Worm (Caenorhabditis elegans): ENCODE data around the gene aass-1.

DNA sequence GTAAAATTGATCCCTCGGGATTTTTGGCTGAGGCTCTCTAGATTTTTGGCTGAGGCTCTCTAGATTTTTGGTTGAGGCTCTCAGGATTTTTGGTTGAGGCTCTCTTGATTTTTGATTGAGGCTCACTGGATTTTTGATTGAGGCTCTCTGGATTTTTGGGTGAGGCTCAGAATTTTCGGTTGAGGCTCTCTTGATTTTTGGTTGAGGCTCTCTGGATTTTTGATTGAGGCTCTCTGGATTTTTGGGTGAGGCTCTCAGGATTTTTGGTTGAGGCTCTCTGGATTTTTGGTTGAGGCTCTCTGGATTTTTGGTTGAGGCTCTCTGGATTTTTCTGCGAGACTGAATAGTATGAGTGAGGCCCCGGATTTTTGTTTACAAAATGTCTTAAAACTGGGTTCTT, 8.8 kb upstream of the aass-1 start:
- TF ChIP-seq jun-1 (tag; optimal IDR thresholded peaks at IDR 0.05) (no peak), skn-1 (tag; optimal IDR thresholded peaks at IDR 0.05) (no peak), snpc-4 (tag; optimal IDR thresholded peaks at IDR 0.05) (no peak), nhr-10 (tag; optimal IDR thresholded peaks at IDR 0.05) (no peak), R02D3.7 (tag; optimal IDR thresholded peaks at IDR 0.05) (no peak), lsy-2 (tag; optimal IDR thresholded peaks at IDR 0.05) (no peak), F26F4.8 (GFP tag; conservative IDR thresholded peaks at IDR 0.05) (no peak), cey-2 (tag; optimal IDR thresholded peaks at IDR 0.05; ENCODE audit: borderline replicate concordance, insufficient read depth) (no peak), lin-13 (GFP tag; optimal IDR thresholded peaks at IDR 0.05) (no peak)
